Worm (Caenorhabditis elegans): ENCODE results near the gene srx-117.

srx-117 gene

ce11 chrV:5644171-5644570 lies at the start of gene srx-117:
Gene srx-117 (plus strand): TSS chrV:5644471.
- TF ChIP-seq mab-5 (tag; optimal IDR thresholded peaks at IDR 0.05) (no peak), lsy-2 (tag; optimal IDR thresholded peaks at IDR 0.05) (no peak), lin-13 (tag; optimal IDR thresholded peaks at IDR 0.05) (no peak), ceh-83 (GFP tag; optimal IDR thresholded peaks at IDR 0.05) (no peak), sem-2 (GFP tag; optimal IDR thresholded peaks at IDR 0.05) (no peak), lin-32 (GFP tag; optimal IDR thresholded peaks at IDR 0.05) (no peak)

ce11 chrV:5596391-5597030 lies 47.8 kb upstream of the srx-117 start, which contains the start of gene zhit-1:
Gene zhit-1 (minus strand): TSS chrV:5596551.
- TF ChIP-seq mep-1 (tag; optimal IDR thresholded peaks at IDR 0.05), result peak; percentile 28
- no peak for TF ChIP-seq mab-5 (tag; optimal IDR thresholded peaks at IDR 0.05)
- TF ChIP-seq elt-1 (tag; optimal IDR thresholded peaks at IDR 0.05; ENCODE audit: borderline replicate concordance, insufficient read depth), result no peak

ce11 chrV:5601263-5601662 lies 43.0 kb upstream of the srx-117 start, which contains the start of gene CD4.8:
Gene CD4.8 (minus strand): TSS chrV:5601363.
- TF ChIP-seq lin-32 (GFP tag; optimal IDR thresholded peaks at IDR 0.05) (no peak), nhr-2 (tag; optimal IDR thresholded peaks at IDR 0.05) (no peak), ceh-43 (GFP tag; optimal IDR thresholded peaks at IDR 0.05) (no peak), mab-5 (tag; optimal IDR thresholded peaks at IDR 0.05) (no peak), cnd-1 (tag; optimal IDR thresholded peaks at IDR 0.05) (no peak), elt-1 (tag; optimal IDR thresholded peaks at IDR 0.05; ENCODE audit: borderline replicate concordance, insufficient read depth) (no peak), elt-3 (tag; optimal IDR thresholded peaks at IDR 0.05) (no peak), hlh-1 (tag; optimal IDR thresholded peaks at IDR 0.05) (no peak), nhr-28 (tag; optimal IDR thresholded peaks at IDR 0.05) (no peak), sptf-1 (tag; optimal IDR thresholded peaks at IDR 0.05) (no peak), tbx-8 (GFP tag; optimal IDR thresholded peaks at IDR 0.05) (no peak), bed-3 (GFP tag; optimal IDR thresholded peaks at IDR 0.05) (no peak), ham-2 (GFP tag; optimal IDR thresholded peaks at IDR 0.05) (no peak), zip-8 (tag; optimal IDR thresholded peaks at IDR 0.05) (no peak), ceh-83 (GFP tag; optimal IDR thresholded peaks at IDR 0.05) (no peak), unc-62 (GFP tag; optimal IDR thresholded peaks at IDR 0.05) (no peak), M03D4.4 (tag; optimal IDR thresholded peaks at IDR 0.05) (no peak), pha-4 (tag; optimal IDR thresholded peaks at IDR 0.05) (no peak), nhr-237 (tag; optimal IDR thresholded peaks at IDR 0.05) (no peak)

- TF ChIP-seq unc-39 (tag; optimal IDR thresholded peaks at IDR 0.05) (no peak), hlh-1 (tag; optimal IDR thresholded peaks at IDR 0.05) (peak; percentile 12)
Observed at ce11 chrV:5606255-5606654, 38.0 kb upstream of the srx-117 start, which contains the start of gene CD4.1. Gene CD4.1 (plus strand): TSS chrV:5606555.

ce11 chrV:5610186-5610585 lies 34.1 kb upstream of the srx-117 start:
- TF ChIP-seq pha-4 (tag; optimal IDR thresholded peaks at IDR 0.05) (no peak), unc-62 (GFP tag; optimal IDR thresholded peaks at IDR 0.05) (no peak), mep-1 (tag; optimal IDR thresholded peaks at IDR 0.05) (no peak), flh-1 (GFP tag; optimal IDR thresholded peaks at IDR 0.05) (no peak)

- TF ChIP-seq mab-5 (tag; optimal IDR thresholded peaks at IDR 0.05) (no peak), M03D4.4 (tag; optimal IDR thresholded peaks at IDR 0.05) (no peak), bed-3 (GFP tag; optimal IDR thresholded peaks at IDR 0.05) (no peak)
Observed at ce11 chrV:5613109-5613508, 31.2 kb upstream of the srx-117 start, which contains the start of gene lrpc-1. Gene lrpc-1 (minus strand): TSS chrV:5613209.

- TF ChIP-seq ceh-83 (GFP tag; optimal IDR thresholded peaks at IDR 0.05) (no peak), tbx-8 (GFP tag; optimal IDR thresholded peaks at IDR 0.05) (no peak), lin-13 (tag; optimal IDR thresholded peaks at IDR 0.05) (no peak), unc-39 (tag; optimal IDR thresholded peaks at IDR 0.05) (no peak), nhr-28 (tag; optimal IDR thresholded peaks at IDR 0.05) (no peak), ceh-43 (GFP tag; optimal IDR thresholded peaks at IDR 0.05) (no peak), hlh-1 (tag; optimal IDR thresholded peaks at IDR 0.05) (no peak), ces-1 (GFP tag; optimal IDR thresholded peaks at IDR 0.05) (no peak), elt-3 (tag; optimal IDR thresholded peaks at IDR 0.05) (no peak), snpc-4 (tag; optimal IDR thresholded peaks at IDR 0.05) (no peak), pha-4 (tag; optimal IDR thresholded peaks at IDR 0.05) (no peak), nhr-237 (tag; optimal IDR thresholded peaks at IDR 0.05) (no peak), sem-2 (GFP tag; optimal IDR thresholded peaks at IDR 0.05) (no peak), sptf-1 (tag; optimal IDR thresholded peaks at IDR 0.05) (no peak)
Observed at ce11 chrV:5614724-5615123, 29.5 kb upstream of the srx-117 start, which contains the start of gene M03E7.3. Gene M03E7.3 (plus strand): TSS chrV:5615024.

All from whole organism, mixed stage, embryonic.